Worm (Caenorhabditis elegans): ENCODE measurements around the gene msp-76.

msp-76 gene

ce11 chrIV:9717844-9718243, 29.0 kb downstream of the msp-76 start:
- TF ChIP-seq eor-1 (tag; optimal IDR thresholded peaks at IDR 0.05) (no peak), elt-2 (tag; optimal IDR thresholded peaks at IDR 0.05) (no peak), skn-1 (tag; optimal IDR thresholded peaks at IDR 0.05) (peak; percentile 15), zag-1 (tag; optimal IDR thresholded peaks at IDR 0.05) (no peak), nhr-28 (tag; optimal IDR thresholded peaks at IDR 0.05) (no peak), ZK546.5 (tag; optimal IDR thresholded peaks at IDR 0.05) (no peak), lin-15B (tag; optimal IDR thresholded peaks at IDR 0.05) (no peak), unc-62 (GFP tag; optimal IDR thresholded peaks at IDR 0.05) (no peak)

DNA sequence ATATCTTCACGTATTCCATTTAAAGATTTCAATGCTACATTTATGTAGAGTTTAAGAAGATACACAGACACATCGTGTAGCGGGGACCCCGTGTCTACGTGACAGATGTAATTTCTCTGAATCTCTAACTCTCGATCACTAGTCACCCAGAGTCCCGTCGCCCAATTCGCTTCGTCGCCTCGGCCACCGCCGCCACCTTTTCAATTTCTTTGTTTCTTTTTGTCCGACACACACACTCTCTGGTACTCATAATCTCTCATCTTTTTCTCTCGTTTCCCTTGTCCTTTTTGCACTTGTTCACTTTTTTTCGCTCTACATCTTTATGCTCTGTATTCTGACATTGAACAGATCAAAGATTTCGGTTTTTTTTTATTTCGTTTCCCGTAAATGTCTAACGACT, 29.6 kb downstream of the msp-76 start:
- no peak for TF ChIP-seq daf-12 (tag; optimal IDR thresholded peaks at IDR 0.05)
- TF ChIP-seq fkh-10 (GFP tag; optimal IDR thresholded peaks at IDR 0.05), result no peak
- TF ChIP-seq eor-1 (tag; optimal IDR thresholded peaks at IDR 0.05), result no peak
- peak; percentile 86 for TF ChIP-seq ama-1 (optimal IDR thresholded peaks at IDR 0.05)
- no peak for TF ChIP-seq nhr-77 (tag; optimal IDR thresholded peaks at IDR 0.05)
- peak; percentile 37 for TF ChIP-seq tbx-2 (tag; optimal IDR thresholded peaks at IDR 0.05)
- TF ChIP-seq nhr-43 (tag; optimal IDR thresholded peaks at IDR 0.05; ENCODE audit: poor library complexity, severe bottlenecking), result peak; percentile 57
- TF ChIP-seq pha-4 (tag; optimal IDR thresholded peaks at IDR 0.05), result peak; percentile 90
- TF ChIP-seq lin-39 (tag; optimal IDR thresholded peaks at IDR 0.05), result peak; percentile 53
- peak; percentile 99 for TF ChIP-seq skn-1 (tag; optimal IDR thresholded peaks at IDR 0.05)
- TF ChIP-seq nhr-11 (tag; optimal IDR thresholded peaks at IDR 0.05), result peak; percentile 5
- TF ChIP-seq elt-1 (tag; optimal IDR thresholded peaks at IDR 0.05), result peak; percentile 23
- no peak for TF ChIP-seq ZK546.5 (tag; optimal IDR thresholded peaks at IDR 0.05)
- no peak for TF ChIP-seq fos-1 (tag; optimal IDR thresholded peaks at IDR 0.05)
- TF ChIP-seq elt-2 (tag; optimal IDR thresholded peaks at IDR 0.05), result peak; percentile 77
- no peak for TF ChIP-seq mml-1 (tag; optimal IDR thresholded peaks at IDR 0.05)
- peak; percentile 79 for TF ChIP-seq nfya-1 (tag; optimal IDR thresholded peaks at IDR 0.05; ENCODE audit: insufficient read depth)
- peak; percentile 68 for TF ChIP-seq hmg-11 (tag; optimal IDR thresholded peaks at IDR 0.05)
- TF ChIP-seq ztf-4 (tag; optimal IDR thresholded peaks at IDR 0.05), result no peak
- TF ChIP-seq jun-1 (tag; optimal IDR thresholded peaks at IDR 0.05), result peak; percentile 76
- peak; percentile 77 for TF ChIP-seq nhr-25 (tag; optimal IDR thresholded peaks at IDR 0.05)
- no peak for TF ChIP-seq ztf-11 (tag; optimal IDR thresholded peaks at IDR 0.05)
- TF ChIP-seq egl-5 (tag; optimal IDR thresholded peaks at IDR 0.05), result peak; percentile 68
- peak; percentile 32 for TF ChIP-seq snpc-4 (tag; optimal IDR thresholded peaks at IDR 0.05)
- TF ChIP-seq elt-3 (tag; optimal IDR thresholded peaks at IDR 0.05), result no peak
- peak; percentile 54 for TF ChIP-seq lin-15B (tag; optimal IDR thresholded peaks at IDR 0.05)
- peak; percentile 4 for TF ChIP-seq R02D3.7 (tag; optimal IDR thresholded peaks at IDR 0.05)
- TF ChIP-seq nhr-23 (tag; optimal IDR thresholded peaks at IDR 0.05), result peak; percentile 82
- TF ChIP-seq fkh-2 (tag; optimal IDR thresholded peaks at IDR 0.05), result no peak
- TF ChIP-seq pqm-1 (tag; optimal IDR thresholded peaks at IDR 0.05), result peak; percentile 80
- TF ChIP-seq ceh-28 (tag; optimal IDR thresholded peaks at IDR 0.05), result peak; percentile 52
- TF ChIP-seq nhr-28 (tag; optimal IDR thresholded peaks at IDR 0.05), result no peak
- no peak for TF ChIP-seq egl-27 (tag; optimal IDR thresholded peaks at IDR 0.05)

- TF ChIP-seq nhr-67 (tag; optimal IDR thresholded peaks at IDR 0.05), result no peak
- no peak for TF ChIP-seq unc-62 (GFP tag; optimal IDR thresholded peaks at IDR 0.05)
- no peak for TF ChIP-seq skn-1 (tag; optimal IDR thresholded peaks at IDR 0.05)
- no peak for TF ChIP-seq elt-3 (tag; optimal IDR thresholded peaks at IDR 0.05)
- TF ChIP-seq jun-1 (tag; optimal IDR thresholded peaks at IDR 0.05), result no peak
- TF ChIP-seq pqm-1 (tag; optimal IDR thresholded peaks at IDR 0.05), result no peak
- TF ChIP-seq nhr-23 (tag; optimal IDR thresholded peaks at IDR 0.05), result peak; percentile 75
- peak; percentile 26 for TF ChIP-seq ceh-28 (tag; optimal IDR thresholded peaks at IDR 0.05)
- TF ChIP-seq elt-1 (tag; optimal IDR thresholded peaks at IDR 0.05), result peak; percentile 92
Measured at ce11 chrIV:9723185-9723584, 34.4 kb downstream of the msp-76 start.

ce11 chrIV:9724948-9725347, 36.1 kb downstream of the msp-76 start, which contains the start of the genes nhr-138 and C28D4.18:
TSS of gene nhr-138 (plus strand) at chrIV:9725251.
TSS of gene C28D4.18 (plus strand) at chrIV:9725280.
- TF ChIP-seq unc-62 (GFP tag; optimal IDR thresholded peaks at IDR 0.05) (no peak), pha-4 (tag; optimal IDR thresholded peaks at IDR 0.05) (no peak), elt-3 (tag; optimal IDR thresholded peaks at IDR 0.05) (no peak), fkh-10 (GFP tag; optimal IDR thresholded peaks at IDR 0.05) (no peak), eor-1 (tag; optimal IDR thresholded peaks at IDR 0.05) (no peak), nhr-43 (tag; optimal IDR thresholded peaks at IDR 0.05; ENCODE audit: poor library complexity, severe bottlenecking) (no peak), nhr-11 (tag; optimal IDR thresholded peaks at IDR 0.05) (no peak), nhr-25 (tag; optimal IDR thresholded peaks at IDR 0.05) (no peak), skn-1 (tag; optimal IDR thresholded peaks at IDR 0.05) (no peak), nhr-77 (tag; optimal IDR thresholded peaks at IDR 0.05) (no peak), egl-5 (tag; optimal IDR thresholded peaks at IDR 0.05) (no peak), ceh-82 (tag; optimal IDR thresholded peaks at IDR 0.05) (no peak), sea-2 (GFP tag; optimal IDR thresholded peaks at IDR 0.05) (no peak), lin-15B (tag; optimal IDR thresholded peaks at IDR 0.05) (no peak), ceh-28 (tag; optimal IDR thresholded peaks at IDR 0.05) (no peak), mdl-1 (tag; optimal IDR thresholded peaks at IDR 0.05) (no peak)

Measured in whole organism, L3 larva.